Worm (Caenorhabditis elegans) whole organism, late embryonic: ENCODE results near the gene R10D12.7.

Source experiments
- K09A11.1 ChIP-seq: sonication (generic microtip); optimal IDR thresholded peaks from 2 replicates; lab custom pipeline; 2017; ENCODE audit warnings: antibody characterized with exemption, mild to moderate bottlenecking, missing genetic modification characterization, missing compliant biosample characterization; ENCODE audit not compliant: insufficient read depth
- ceh-2 ChIP-seq: sonication (generic microtip); optimal IDR thresholded peaks from 2 replicates; lab custom pipeline; 2016; ENCODE audit warnings: missing genotype, missing genetic modification characterization, missing compliant biosample characterization
- ceh-45 ChIP-seq: fragments of 200-800 bp; sonication (Bioruptor generic); IDR thresholded peaks from 2 replicates; pipeline ENCODE4 v1.3.6; 2022; ENCODE audit warnings: missing genetic modification reagents, missing genetic modification characterization, missing compliant biosample characterization
- dmd-4 ChIP-seq: sonication (generic microtip); optimal IDR thresholded peaks from 2 replicates; lab custom pipeline; 2016; ENCODE audit warnings: borderline replicate concordance, missing genetic modification characterization, missing compliant biosample characterization
- ets-4 ChIP-seq: sonication (generic microtip); optimal IDR thresholded peaks from 2 replicates; lab custom pipeline; 2016; ENCODE audit warnings: missing genetic modification characterization, missing compliant biosample characterization
- fkh-10 ChIP-seq: fragments of 150-350 bp; optimal IDR thresholded peaks from 2 replicates; lab custom pipeline; 2014; ENCODE audit warnings: missing biosample characterization, missing genetic modification reagents, missing genetic modification characterization
- lin-11 ChIP-seq: fragments of 200-800 bp; sonication (Bioruptor generic); optimal IDR thresholded peaks from 2 replicates; lab custom pipeline; 2018; ENCODE audit warnings: mild to moderate bottlenecking, missing genetic modification characterization, missing compliant biosample characterization
- sox-4 ChIP-seq: sonication (generic microtip); optimal IDR thresholded peaks from 2 replicates; lab custom pipeline; 2017; ENCODE audit warnings: mild to moderate bottlenecking, missing genetic modification characterization, inconsistent platforms, missing compliant biosample characterization

ce11 chrV:13929503-13929902 is 20.3 kb upstream of the R10D12.7 start, which contains the start of gene srxa-13:
- TF ChIP-seq dmd-4 (tag; lab: Kevin White, UChicago) = no peak
- no peak for TF ChIP-seq ceh-45 (GFP tag; lab: Robert Waterston, UW)
- no peak for TF ChIP-seq fkh-10 (GFP tag; lab: Kevin White, UChicago)
- TF ChIP-seq ets-4 (tag; lab: Kevin White, UChicago) = no peak
- TF ChIP-seq sox-4 (tag; lab: Kevin White, UChicago) = no peak
- no peak for TF ChIP-seq ceh-2 (tag; lab: Kevin White, UChicago)
- no peak for TF ChIP-seq lin-11 (tag; lab: Kevin White, UChicago)
- TF ChIP-seq K09A11.1 (tag; lab: Kevin White, UChicago) = no peak
